Fruit fly (Drosophila melanogaster) whole organism, pupa: ENCODE results near the gene ZnT86D.

ENCODE experiments used
- CG10348 ChIP-seq: fragments of 200-800 bp; sonication (Bioruptor generic); IDR thresholded peaks from 2 replicates; pipeline ENCODE4 v1.3.6; 2022; ENCODE audit warnings: missing biosample characterization, missing genetic modification characterization
- CG12605 ChIP-seq: fragments of 200-800 bp; sonication (Bioruptor generic); IDR thresholded peaks from 2 replicates; pipeline ENCODE4 v1.3.6; 2022; ENCODE audit warnings: missing biosample characterization, missing genetic modification characterization
- CG13204 ChIP-seq: fragments of 200-800 bp; sonication (Bioruptor generic); optimal IDR thresholded peaks from 2 replicates; lab custom pipeline; 2018; ENCODE audit warnings: missing biosample characterization, mild to moderate bottlenecking, missing genetic modification characterization, moderate library complexity
- CG14655 ChIP-seq: fragments of 200-800 bp; sonication (Bioruptor generic); optimal IDR thresholded peaks from 3 replicates; lab custom pipeline; 2017; ENCODE audit warnings: mild to moderate bottlenecking, missing biosample characterization, missing genetic modification reagents, missing genetic modification characterization
- CG15710 ChIP-seq: fragments of 200-800 bp; sonication (Bioruptor generic); optimal IDR thresholded peaks from 2 replicates; lab custom pipeline; 2018; ENCODE audit warnings: missing biosample characterization, mild to moderate bottlenecking, missing genetic modification characterization, moderate library complexity
- CG17806 ChIP-seq: fragments of 200-800 bp; sonication (Bioruptor generic); optimal IDR thresholded peaks from 2 replicates; lab custom pipeline; 2018; ENCODE audit warnings: missing biosample characterization, mild to moderate bottlenecking, missing genetic modification characterization, moderate library complexity
- CG32121 ChIP-seq: fragments of 200-800 bp; sonication (Bioruptor generic); IDR thresholded peaks from 2 replicates; pipeline ENCODE4 v1.3.6; 2022; ENCODE audit warnings: missing biosample characterization, missing genetic modification characterization
- CG34367 ChIP-seq: fragments of 200-800 bp; sonication (Bioruptor generic); optimal IDR thresholded peaks from 2 replicates; lab custom pipeline; 2018; ENCODE audit warnings: missing biosample characterization, mild to moderate bottlenecking, missing genetic modification characterization
- CG4496 ChIP-seq: fragments of 200-800 bp; sonication (Bioruptor generic); IDR thresholded peaks from 3 replicates; pipeline ENCODE4 v1.3.6; 2022; ENCODE audit warnings: missing biosample characterization, missing genetic modification characterization
- CG8159 ChIP-seq: fragments of 200-800 bp; sonication (Bioruptor generic); optimal IDR thresholded peaks from 3 replicates; lab custom pipeline; 2018; ENCODE audit warnings: missing biosample characterization, mild to moderate bottlenecking, missing genetic modification characterization, moderate library complexity
- CG8301 ChIP-seq: fragments of 200-800 bp; sonication (Bioruptor generic); optimal IDR thresholded peaks from 2 replicates; lab custom pipeline; 2018; ENCODE audit warnings: missing biosample characterization, mild to moderate bottlenecking, missing genetic modification characterization
- CG9948 ChIP-seq: fragments of 200-800 bp; sonication (Bioruptor generic); optimal IDR thresholded peaks from 2 replicates; lab custom pipeline; 2018; ENCODE audit warnings: missing biosample characterization, mild to moderate bottlenecking, missing genetic modification characterization, moderate library complexity
- D1 ChIP-seq: fragments of 200-800 bp; sonication (Bioruptor generic); optimal IDR thresholded peaks from 2 replicates; lab custom pipeline; 2018; ENCODE audit warnings: missing biosample characterization, mild to moderate bottlenecking, missing genetic modification characterization, moderate library complexity
- EcR ChIP-seq: fragments of 200-800 bp; sonication (Bioruptor generic); optimal IDR thresholded peaks from 3 replicates; lab custom pipeline; 2019; ENCODE audit warnings: missing biosample characterization, missing genetic modification characterization, mild to moderate bottlenecking, moderate library complexity, missing genetic modification reagents
- Ets98B ChIP-seq: fragments of 200-800 bp; sonication (Bioruptor generic); IDR thresholded peaks from 2 replicates; pipeline ENCODE4 v1.3.6; 2022; ENCODE audit warnings: missing biosample characterization, missing genetic modification characterization
- Pif1A ChIP-seq: fragments of 200-800 bp; sonication (Bioruptor generic); optimal IDR thresholded peaks from 3 replicates; lab custom pipeline; 2016; ENCODE audit warnings: missing biosample characterization, missing genetic modification characterization
- Pif1B ChIP-seq: fragments of 200-800 bp; sonication (Bioruptor generic); optimal IDR thresholded peaks from 3 replicates; lab custom pipeline; 2016; ENCODE audit warnings: missing biosample characterization, missing genetic modification characterization
- Snoo ChIP-seq: fragments of 200-800 bp; sonication (Bioruptor generic); optimal IDR thresholded peaks from 3 replicates; lab custom pipeline; 2017; ENCODE audit warnings: missing biosample characterization, mild to moderate bottlenecking, missing genetic modification characterization, inconsistent platforms
- fd96Ca ChIP-seq: fragments of 200-800 bp; sonication (Bioruptor generic); IDR thresholded peaks from 3 replicates; pipeline ENCODE4 v1.3.6; 2022; ENCODE audit warnings: missing biosample characterization, missing genetic modification characterization
- gl ChIP-seq: fragments of 200-800 bp; sonication (Bioruptor generic); optimal IDR thresholded peaks from 2 replicates; lab custom pipeline; 2018; ENCODE audit warnings: missing biosample characterization, mild to moderate bottlenecking, missing genetic modification characterization
- rn ChIP-seq: fragments of 200-800 bp; sonication (Bioruptor generic); IDR thresholded peaks from 2 replicates; pipeline ENCODE4 v1.3.6; 2022; ENCODE audit warnings: missing biosample characterization, missing genetic modification characterization

The ZnT86D gene

DNA sequence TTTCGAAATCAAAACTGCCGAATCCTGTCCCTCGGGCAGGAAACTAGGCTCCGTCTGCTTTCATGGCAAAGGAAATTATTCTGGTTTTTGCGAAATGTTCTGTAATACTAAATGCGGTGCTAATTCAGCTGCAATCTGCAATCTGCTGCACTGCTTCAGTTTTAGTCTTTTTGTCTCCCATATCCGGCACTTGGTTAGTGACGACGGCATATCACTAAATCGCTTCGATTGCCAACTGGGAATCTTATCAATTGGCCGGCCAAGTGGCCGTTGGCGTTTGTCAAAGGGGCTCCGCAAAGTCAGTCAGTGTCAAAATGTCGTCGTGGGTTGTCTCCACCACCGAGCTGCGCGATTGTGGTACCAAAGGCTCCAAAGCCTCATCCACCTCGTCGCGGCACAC is 18.5 kb downstream of the ZnT86D start, which contains the start of gene CG18577:
Gene CG18577 (plus strand): TSS at position 301 of the 400 bp plus-strand sequence.
- TF ChIP-seq CG13204 (GFP tag; lab: Kevin White, UChicago), result no peak
- TF ChIP-seq rn (GFP tag; lab: Robert Waterston, UW), result no peak
- TF ChIP-seq CG9948 (tag; lab: Kevin White, UChicago), result no peak
- TF ChIP-seq EcR (GFP tag; lab: Kevin White, UChicago), result no peak
- no peak for TF ChIP-seq CG10348 (GFP tag; lab: Robert Waterston, UW)
- TF ChIP-seq gl, result no peak

DNA sequence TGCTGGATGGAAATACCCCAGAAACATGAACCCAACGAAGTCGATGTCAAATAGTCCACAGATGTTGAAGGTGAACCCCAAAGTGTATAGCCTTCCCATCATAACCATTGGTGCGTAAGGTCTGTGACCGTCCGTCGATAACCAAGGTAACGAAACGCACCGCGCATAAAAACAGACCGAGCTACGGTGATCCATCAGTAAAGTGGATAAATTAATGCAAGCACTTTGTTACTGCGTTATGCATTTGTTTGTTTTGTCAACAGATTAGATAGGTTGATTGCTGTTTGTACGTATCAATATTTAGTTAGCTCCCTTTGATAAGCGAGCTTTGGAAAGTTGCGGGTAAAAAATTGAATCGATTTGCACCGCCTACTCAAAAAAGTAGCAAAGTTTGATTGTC is 36.0 kb downstream of the ZnT86D start:
- TF ChIP-seq CG9948 (tag; lab: Kevin White, UChicago) (no peak), CG8159 (no peak), Snoo (tag; lab: Kevin White, UChicago) (no peak), CG17806 (tag; lab: Kevin White, UChicago) (no peak), gl (no peak), EcR (GFP tag; lab: Kevin White, UChicago) (no peak), CG4496 (GFP tag; lab: Robert Waterston, UW) (no peak), Pif1B (GFP tag; lab: Kevin White, UChicago) (no peak), D1 (tag; lab: Kevin White, UChicago) (no peak), rn (GFP tag; lab: Robert Waterston, UW) (no peak), CG10348 (GFP tag; lab: Robert Waterston, UW) (no peak), CG14655 (GFP tag; lab: Kevin White, UChicago) (no peak), Ets98B (GFP tag; lab: Robert Waterston, UW) (no peak), CG32121 (GFP tag; lab: Robert Waterston, UW) (no peak)

DNA sequence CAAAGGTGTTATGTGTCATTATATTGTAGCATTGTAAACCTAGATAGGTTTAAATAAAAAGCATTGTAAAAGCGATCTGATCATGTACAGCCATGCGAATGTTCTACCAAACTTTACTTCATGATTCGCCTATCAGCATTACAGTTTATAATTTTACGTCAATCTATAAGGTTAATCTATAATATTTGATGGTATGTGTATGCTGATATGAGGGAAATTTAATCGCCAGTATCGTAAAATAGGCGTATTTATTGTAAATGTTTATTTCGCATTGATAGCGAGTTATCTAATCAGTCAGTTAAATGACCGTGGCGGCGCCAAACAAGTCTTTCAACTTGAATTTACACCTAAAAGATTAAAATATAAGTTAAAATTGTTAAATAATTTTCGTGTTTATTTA is 36.8 kb downstream of the ZnT86D start:
- TF ChIP-seq CG8301 (tag; lab: Kevin White, UChicago), result no peak
- TF ChIP-seq EcR (GFP tag; lab: Kevin White, UChicago), result no peak
- TF ChIP-seq CG32121 (GFP tag; lab: Robert Waterston, UW), result no peak
- TF ChIP-seq CG8159, result no peak
- TF ChIP-seq Ets98B (GFP tag; lab: Robert Waterston, UW), result no peak
- no peak for TF ChIP-seq Pif1A (GFP tag; lab: Kevin White, UChicago)
- no peak for TF ChIP-seq Snoo (tag; lab: Kevin White, UChicago)
- no peak for TF ChIP-seq fd96Ca
- no peak for TF ChIP-seq CG15710 (tag; lab: Kevin White, UChicago)
- TF ChIP-seq CG12605 (GFP tag; lab: Robert Waterston, UW), result no peak
- TF ChIP-seq CG13204 (GFP tag; lab: Kevin White, UChicago), result no peak
- TF ChIP-seq Pif1B (GFP tag; lab: Kevin White, UChicago), result no peak
- no peak for TF ChIP-seq CG9948 (tag; lab: Kevin White, UChicago)
- TF ChIP-seq, all 21 proteins: peak for 0

DNA sequence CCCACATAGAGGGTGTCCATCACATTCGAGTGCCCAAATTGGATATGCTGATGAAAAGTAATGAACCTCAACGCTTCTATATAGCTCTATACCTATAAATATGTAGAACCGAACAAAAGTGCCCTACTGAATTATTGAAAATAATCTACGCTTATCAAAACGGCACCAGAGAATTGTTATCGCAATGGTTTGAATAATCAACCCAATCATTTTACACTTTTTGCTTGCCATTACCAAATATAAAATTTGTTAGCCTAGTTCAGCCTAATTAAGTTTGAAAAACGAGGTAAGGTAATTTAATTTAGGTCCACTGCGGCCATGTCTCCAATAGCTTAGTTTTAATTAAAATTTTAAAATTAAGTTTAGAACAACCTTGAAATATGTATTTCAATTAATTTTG is 38.6 kb downstream of the ZnT86D start:
- TF ChIP-seq gl (no peak), CG13204 (GFP tag; lab: Kevin White, UChicago) (no peak), CG32121 (GFP tag; lab: Robert Waterston, UW) (no peak), CG14655 (GFP tag; lab: Kevin White, UChicago) (no peak), CG10348 (GFP tag; lab: Robert Waterston, UW) (no peak), CG8159 (no peak), Snoo (tag; lab: Kevin White, UChicago) (no peak), CG8301 (tag; lab: Kevin White, UChicago) (no peak), Pif1A (GFP tag; lab: Kevin White, UChicago) (no peak), fd96Ca (no peak)

DNA sequence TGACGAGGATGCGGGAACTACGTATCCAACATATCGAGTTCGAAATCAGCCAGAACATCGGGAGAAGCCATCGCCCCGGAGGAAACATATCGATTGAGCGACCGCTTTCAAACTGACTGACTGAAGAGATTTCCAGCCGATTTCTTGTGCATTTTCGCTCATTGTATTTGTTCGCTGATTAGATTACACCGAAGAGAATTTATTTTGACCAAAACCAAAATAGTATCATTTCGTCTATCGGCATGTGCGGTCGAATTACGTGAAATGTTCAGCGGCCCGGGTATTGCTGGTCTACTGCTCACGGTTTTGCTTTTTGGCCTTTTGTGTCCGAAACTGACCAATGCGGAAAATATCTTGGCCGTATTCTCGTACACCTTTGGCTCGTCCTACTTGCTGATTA is 39.0 kb downstream of the ZnT86D start, which contains the start of the genes Ugt304A1 and Ugt303A1:
Gene Ugt304A1 (minus strand): TSS at position 101 of the 400 bp plus-strand sequence.
Gene Ugt303A1 (plus strand): TSS at position 222 of the 400 bp plus-strand sequence.
- no peak for TF ChIP-seq CG14655 (GFP tag; lab: Kevin White, UChicago)

DNA sequence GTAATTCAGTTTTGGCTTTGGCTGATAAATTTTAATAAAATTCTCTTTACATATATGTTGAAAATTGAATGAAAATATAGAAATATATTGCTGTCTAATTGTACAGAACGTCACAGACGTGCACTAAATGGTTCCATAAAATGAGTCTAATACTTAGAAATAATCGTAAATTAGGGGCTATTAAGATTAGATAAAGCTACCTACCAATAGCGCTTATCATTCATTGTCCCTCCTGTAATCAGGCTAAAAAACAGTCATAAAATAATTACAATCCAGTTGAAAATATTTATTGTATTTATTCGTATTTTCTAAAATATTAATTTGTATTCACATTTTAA is 41.2 kb downstream of the ZnT86D start:
- TF ChIP-seq CG9948 (tag; lab: Kevin White, UChicago) (no peak), CG8301 (tag; lab: Kevin White, UChicago) (no peak), CG12605 (GFP tag; lab: Robert Waterston, UW) (no peak), CG34367 (tag; lab: Kevin White, UChicago) (no peak), CG14655 (GFP tag; lab: Kevin White, UChicago) (no peak), CG4496 (GFP tag; lab: Robert Waterston, UW) (no peak), Snoo (tag; lab: Kevin White, UChicago) (no peak), EcR (GFP tag; lab: Kevin White, UChicago) (no peak), CG10348 (GFP tag; lab: Robert Waterston, UW) (no peak), CG32121 (GFP tag; lab: Robert Waterston, UW) (no peak), CG13204 (GFP tag; lab: Kevin White, UChicago) (no peak), gl (no peak), CG15710 (tag; lab: Kevin White, UChicago) (no peak), Pif1A (GFP tag; lab: Kevin White, UChicago) (no peak), Pif1B (GFP tag; lab: Kevin White, UChicago) (no peak), CG17806 (tag; lab: Kevin White, UChicago) (no peak), D1 (tag; lab: Kevin White, UChicago) (no peak)
